Worm (Caenorhabditis elegans): ENCODE data around the gene srbc-16.

The srbc-16 gene

ce11 chrV:2216927-2217326 is 35.1 kb downstream of the srbc-16 start:
- no peak for TF ChIP-seq cog-1 (tag; optimal IDR thresholded peaks at IDR 0.05)
- TF ChIP-seq ref-1 (GFP tag; conservative IDR thresholded peaks at IDR 0.05) = no peak
- no peak for TF ChIP-seq klf-2 (GFP tag; conservative IDR thresholded peaks at IDR 0.05)
- TF ChIP-seq tab-1 (GFP tag; IDR thresholded peaks at IDR 0.05) = no peak
- TF ChIP-seq ztf-23 (GFP tag; IDR thresholded peaks at IDR 0.05) = no peak
- TF ChIP-seq ztf-29 (GFP tag; IDR thresholded peaks at IDR 0.05) = no peak
- TF ChIP-seq flt-1 (GFP tag; IDR thresholded peaks at IDR 0.05) = no peak
- no peak for TF ChIP-seq T22C8.4 (GFP tag; IDR thresholded peaks at IDR 0.05)
- TF ChIP-seq med-1 (GFP tag; optimal IDR thresholded peaks at IDR 0.05; ENCODE audit: insufficient read depth) = no peak

ce11 chrV:2218803-2219202 is 37.0 kb downstream of the srbc-16 start, which contains the start of gene nhr-56:
Gene nhr-56, plus strand, starts transcription at chrV:2219004.
- no peak for TF ChIP-seq cog-1 (tag; optimal IDR thresholded peaks at IDR 0.05)
- no peak for TF ChIP-seq ref-1 (GFP tag; conservative IDR thresholded peaks at IDR 0.05)
- TF ChIP-seq ztf-29 (GFP tag; IDR thresholded peaks at IDR 0.05) = no peak
- TF ChIP-seq ztf-23 (GFP tag; IDR thresholded peaks at IDR 0.05) = no peak
- no peak for TF ChIP-seq flt-1 (GFP tag; IDR thresholded peaks at IDR 0.05)
- TF ChIP-seq klf-2 (GFP tag; conservative IDR thresholded peaks at IDR 0.05) = no peak
- no peak for TF ChIP-seq tab-1 (GFP tag; IDR thresholded peaks at IDR 0.05)
- TF ChIP-seq med-1 (GFP tag; optimal IDR thresholded peaks at IDR 0.05; ENCODE audit: insufficient read depth) = no peak
- no peak for TF ChIP-seq T22C8.4 (GFP tag; IDR thresholded peaks at IDR 0.05)

DNA sequence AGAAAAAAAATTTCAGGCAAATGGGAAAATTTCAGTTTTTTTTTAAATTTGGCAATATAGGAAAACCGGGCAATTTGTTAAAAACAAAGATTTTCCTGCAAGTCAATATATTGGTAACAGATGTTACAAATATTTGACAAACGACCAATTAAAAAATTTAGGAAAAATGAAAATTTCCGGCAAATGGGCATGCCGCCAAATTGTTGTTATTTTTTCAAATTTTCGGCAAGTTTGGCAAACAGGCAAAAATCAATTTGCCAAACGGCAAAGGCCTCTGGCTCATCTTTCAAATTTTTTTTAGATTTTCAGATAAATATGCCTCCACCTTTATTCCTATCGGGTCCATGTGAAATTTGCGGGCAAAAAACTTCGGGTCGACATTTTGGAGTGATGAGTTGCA is 39.9 kb downstream of the srbc-16 start, which contains the start of gene nhr-128:
Gene nhr-128 (plus strand): TSS at position 301 of the 400 bp plus-strand sequence.
- TF ChIP-seq cog-1 (tag; optimal IDR thresholded peaks at IDR 0.05) = no peak
- no peak for TF ChIP-seq ztf-23 (GFP tag; IDR thresholded peaks at IDR 0.05)
- TF ChIP-seq klf-2 (GFP tag; conservative IDR thresholded peaks at IDR 0.05) = no peak
- TF ChIP-seq ref-1 (GFP tag; conservative IDR thresholded peaks at IDR 0.05) = no peak
- no peak for TF ChIP-seq med-1 (GFP tag; optimal IDR thresholded peaks at IDR 0.05; ENCODE audit: insufficient read depth)
- TF ChIP-seq T22C8.4 (GFP tag; IDR thresholded peaks at IDR 0.05) = no peak
- TF ChIP-seq ztf-29 (GFP tag; IDR thresholded peaks at IDR 0.05) = no peak
- no peak for TF ChIP-seq flt-1 (GFP tag; IDR thresholded peaks at IDR 0.05)
- no peak for TF ChIP-seq tab-1 (GFP tag; IDR thresholded peaks at IDR 0.05)

ce11 chrV:2225130-2225529 is 43.3 kb downstream of the srbc-16 start, which contains the start of gene nhr-103:
Gene nhr-103, plus strand, starts transcription at chrV:2225430.
- TF ChIP-seq flt-1 (GFP tag; IDR thresholded peaks at IDR 0.05) (no peak), ref-1 (GFP tag; conservative IDR thresholded peaks at IDR 0.05) (no peak), klf-2 (GFP tag; conservative IDR thresholded peaks at IDR 0.05) (no peak)

- TF ChIP-seq ztf-29 (GFP tag; IDR thresholded peaks at IDR 0.05) (no peak), cog-1 (tag; optimal IDR thresholded peaks at IDR 0.05) (no peak), klf-2 (GFP tag; conservative IDR thresholded peaks at IDR 0.05) (no peak), med-1 (GFP tag; optimal IDR thresholded peaks at IDR 0.05; ENCODE audit: insufficient read depth) (no peak), tab-1 (GFP tag; IDR thresholded peaks at IDR 0.05) (no peak), ref-1 (GFP tag; conservative IDR thresholded peaks at IDR 0.05) (no peak), T22C8.4 (GFP tag; IDR thresholded peaks at IDR 0.05) (no peak), ztf-23 (GFP tag; IDR thresholded peaks at IDR 0.05) (no peak), flt-1 (GFP tag; IDR thresholded peaks at IDR 0.05) (no peak)
Measured at ce11 chrV:2226903-2227302, 45.1 kb downstream of the srbc-16 start, which contains the start of gene nhr-18. Gene nhr-18, plus strand, starts transcription at chrV:2227203.

ce11 chrV:2228781-2229180 is 46.9 kb downstream of the srbc-16 start, which contains the start of gene nhr-126:
Gene nhr-126, plus strand, starts transcription at chrV:2229081.
- TF ChIP-seq T22C8.4 (GFP tag; IDR thresholded peaks at IDR 0.05) (no peak), cog-1 (tag; optimal IDR thresholded peaks at IDR 0.05) (no peak), klf-2 (GFP tag; conservative IDR thresholded peaks at IDR 0.05) (no peak)

ce11 chrV:2230912-2231311 is 49.1 kb downstream of the srbc-16 start, which contains the start of gene nhr-134:
Gene nhr-134, plus strand, starts transcription at chrV:2231223.
- TF ChIP-seq ztf-29 (GFP tag; IDR thresholded peaks at IDR 0.05) (no peak), med-1 (GFP tag; optimal IDR thresholded peaks at IDR 0.05; ENCODE audit: insufficient read depth) (no peak), T22C8.4 (GFP tag; IDR thresholded peaks at IDR 0.05) (no peak), flt-1 (GFP tag; IDR thresholded peaks at IDR 0.05) (no peak), ztf-23 (GFP tag; IDR thresholded peaks at IDR 0.05) (no peak)

Measured in whole organism, midembryonic.